Worm (Caenorhabditis elegans) whole organism, L4 larva: ENCODE data around the gene F41E6.17.

Source experiments
- F10B5.3 ChIP-seq: sonication (generic microtip); optimal IDR thresholded peaks from 2 replicates; lab custom pipeline; 2016; ENCODE audit warnings: mild to moderate bottlenecking, missing genetic modification characterization, missing compliant biosample characterization
- F37D6.2 ChIP-seq: sonication (generic microtip); optimal IDR thresholded peaks from 2 replicates; lab custom pipeline; 2016; ENCODE audit warnings: mild to moderate bottlenecking, missing genetic modification characterization, missing compliant biosample characterization
- R02D3.7 ChIP-seq: fragments of 150-350 bp; sonication (generic microtip); optimal IDR thresholded peaks from 3 replicates; lab custom pipeline; 2014; ENCODE audit warnings: missing biosample characterization, missing genetic modification characterization
- ZK337.2 ChIP-seq: fragments of 200-800 bp; sonication (Bioruptor generic); IDR thresholded peaks from 2 replicates; pipeline ENCODE4 v1.3.6; 2022; ENCODE audit warnings: missing genetic modification reagents, missing genetic modification characterization, missing compliant biosample characterization
- aha-1 ChIP-seq: fragments of 150-350 bp; peaks from one replicate; lab custom pipeline; 2014; ENCODE audit warnings: missing biosample characterization, missing genetic modification characterization
- ama-1 ChIP-seq: fragments of 150-350 bp; optimal IDR thresholded peaks from 2 replicates; lab custom pipeline; 2014; ENCODE audit warnings: inconsistent platforms, mixed read lengths
- ceh-20 ChIP-seq: fragments of 200-800 bp; sonication (Bioruptor generic); IDR thresholded peaks from 2 replicates; pipeline ENCODE4 v1.3.6; 2022; ENCODE audit warnings: missing genetic modification reagents, missing genetic modification characterization, missing compliant biosample characterization
- ceh-28 ChIP-seq: fragments of 150-350 bp; optimal IDR thresholded peaks from 2 replicates; lab custom pipeline; 2014; ENCODE audit warnings: missing biosample characterization, missing genetic modification reagents, missing genetic modification characterization
- ceh-44 ChIP-seq: fragments of 200-800 bp; sonication (Bioruptor generic); IDR thresholded peaks from 2 replicates; pipeline ENCODE4 v1.3.6; 2022; ENCODE audit warnings: missing genetic modification reagents, missing genetic modification characterization, missing compliant biosample characterization
- ces-1 ChIP-seq: fragments of 150-350 bp; sonication (generic microtip); optimal IDR thresholded peaks from 4 replicates; lab custom pipeline; 2014; ENCODE audit warnings: missing biosample characterization, missing genetic modification reagents, missing genetic modification characterization
- ctbp-1 ChIP-seq: fragments of 200-800 bp; sonication (Bioruptor generic); IDR thresholded peaks from 2 replicates; pipeline ENCODE4 v1.3.6; 2022; ENCODE audit warnings: missing genetic modification reagents, missing genetic modification characterization, missing compliant biosample characterization
- daf-12 ChIP-seq: fragments of 150-350 bp; optimal IDR thresholded peaks from 2 replicates; lab custom pipeline; 2014; ENCODE audit warnings: missing biosample characterization, missing genetic modification reagents, missing genetic modification characterization
- daf-16 ChIP-seq, 3 experiments: sonication (generic microtip); optimal IDR thresholded peaks; 2 replicates each; lab custom pipeline; 2016 to 2017; ENCODE audit warnings: missing genetic modification characterization in 3 of 3, missing genetic modification reagents in 3 of 3, mild to moderate bottlenecking in 2 of 3, missing compliant biosample characterization in 2 of 3, missing biosample characterization in 1 of 3, moderate library complexity in 1 of 3
- dve-1 ChIP-seq: sonication (generic microtip); optimal IDR thresholded peaks from 2 replicates; lab custom pipeline; 2017; ENCODE audit warnings: antibody characterized with exemption, mild to moderate bottlenecking, missing genetic modification characterization, missing compliant biosample characterization; ENCODE audit not compliant: insufficient read depth
- egl-27 ChIP-seq: sonication (generic microtip); optimal IDR thresholded peaks from 3 replicates; lab custom pipeline; 2017; ENCODE audit warnings: missing biosample characterization, missing genetic modification reagents, missing genetic modification characterization
- hlh-30 ChIP-seq: sonication (generic microtip); optimal IDR thresholded peaks from 2 replicates; lab custom pipeline; 2017; ENCODE audit warnings: antibody characterized with exemption, mild to moderate bottlenecking, missing genetic modification characterization, missing compliant biosample characterization; ENCODE audit not compliant: insufficient read depth
- hmg-1.1 ChIP-seq: fragments of 200-800 bp; sonication (Bioruptor generic); IDR thresholded peaks from 2 replicates; pipeline ENCODE4 v1.3.6; 2022; ENCODE audit warnings: missing genetic modification reagents, missing genetic modification characterization, missing compliant biosample characterization
- lim-7 ChIP-seq: fragments of 200-800 bp; sonication (Bioruptor generic); IDR thresholded peaks from 2 replicates; pipeline ENCODE4 v1.3.6; 2022; ENCODE audit warnings: missing genetic modification characterization, missing compliant biosample characterization
- lin-15B ChIP-seq: fragments of 150-350 bp; sonication (generic microtip); optimal IDR thresholded peaks from 3 replicates; lab custom pipeline; 2014; ENCODE audit warnings: missing biosample characterization, missing genetic modification characterization
- lir-3 ChIP-seq: sonication (generic microtip); optimal IDR thresholded peaks from 2 replicates; lab custom pipeline; 2016; ENCODE audit warnings: mild to moderate bottlenecking, missing genetic modification characterization, missing compliant biosample characterization
- lsy-2 ChIP-seq, 2 experiments: fragments of 150-350 bp in 1 of 2; sonication (generic microtip) in 1 of 2; optimal IDR thresholded peaks; 2 replicates each; lab custom pipeline; 2014 to 2017; ENCODE audit warnings: missing biosample characterization in 2 of 2, missing genetic modification characterization in 2 of 2
- mep-1 ChIP-seq: fragments of 150-350 bp; sonication (generic microtip); optimal IDR thresholded peaks from 3 replicates; lab custom pipeline; 2014; ENCODE audit warnings: missing biosample characterization, missing genetic modification characterization
- mes-2 ChIP-seq: sonication (generic microtip); optimal IDR thresholded peaks from 2 replicates; lab custom pipeline; 2016; ENCODE audit warnings: missing genotype, mild to moderate bottlenecking, missing genetic modification characterization, missing compliant biosample characterization; ENCODE audit not compliant: poor library complexity, severe bottlenecking
- nhr-10 ChIP-seq: fragments of 150-350 bp; optimal IDR thresholded peaks from 2 replicates; lab custom pipeline; 2014; ENCODE audit warnings: missing biosample characterization, missing genetic modification characterization
- nhr-111 ChIP-seq: fragments of 200-800 bp; sonication (Bioruptor generic); optimal IDR thresholded peaks from 2 replicates; lab custom pipeline; 2018; ENCODE audit warnings: mild to moderate bottlenecking, missing genetic modification characterization, missing compliant biosample characterization
- nhr-48 ChIP-seq: sonication (generic microtip); optimal IDR thresholded peaks from 2 replicates; lab custom pipeline; 2016; ENCODE audit warnings: mild to moderate bottlenecking, missing genetic modification characterization, missing compliant biosample characterization
- nhr-76 ChIP-seq: fragments of 150-350 bp; optimal IDR thresholded peaks from 2 replicates; lab custom pipeline; 2014; ENCODE audit warnings: missing biosample characterization, missing genetic modification characterization
- nhr-77 ChIP-seq: fragments of 150-350 bp; optimal IDR thresholded peaks from 2 replicates; lab custom pipeline; 2014; ENCODE audit warnings: missing biosample characterization, missing genetic modification characterization
- pha-4 ChIP-seq, 2 experiments: fragments of 150-350 bp in 1 of 2; fragments of 200-800 bp in 1 of 2; sonication (Bioruptor generic) in 1 of 2; IDR thresholded peaks in 1 of 2; optimal IDR thresholded peaks in 1 of 2; 2 replicates each; pipeline versions ENCODE4 v1.3.6 to Lab custom; 2014 to 2022; ENCODE audit warnings: missing genetic modification characterization in 2 of 2, missing genetic modification reagents in 2 of 2, missing biosample characterization in 1 of 2, missing compliant biosample characterization in 1 of 2
- saeg-2 ChIP-seq: fragments of 200-800 bp; sonication (Bioruptor generic); IDR thresholded peaks from 2 replicates; pipeline ENCODE4 v1.3.6; 2022; ENCODE audit warnings: missing genetic modification reagents, missing genetic modification characterization, missing compliant biosample characterization
- set-16 ChIP-seq: fragments of 200-800 bp; sonication (Bioruptor generic); IDR thresholded peaks from 2 replicates; pipeline ENCODE4 v1.3.6; 2022; ENCODE audit warnings: missing genetic modification reagents, missing genetic modification characterization, missing compliant biosample characterization
- spr-1 ChIP-seq: sonication (generic microtip); optimal IDR thresholded peaks from 2 replicates; lab custom pipeline; 2016; ENCODE audit warnings: mild to moderate bottlenecking, missing genetic modification characterization, missing compliant biosample characterization
- tag-97 ChIP-seq: fragments of 200-800 bp; sonication (Bioruptor generic); IDR thresholded peaks from 2 replicates; pipeline ENCODE4 v1.3.6; 2022; ENCODE audit warnings: missing genetic modification characterization, missing compliant biosample characterization
- tra-1 ChIP-seq: fragments of 200-800 bp; sonication (Bioruptor generic); IDR thresholded peaks from 2 replicates; pipeline ENCODE4 v1.3.6; 2022; ENCODE audit warnings: missing genetic modification reagents, missing genetic modification characterization, missing compliant biosample characterization
- zfp-2 ChIP-seq: sonication (generic microtip); optimal IDR thresholded peaks from 2 replicates; lab custom pipeline; 2016; ENCODE audit warnings: mild to moderate bottlenecking, missing genetic modification characterization, missing compliant biosample characterization
- zip-2 ChIP-seq: fragments of 150-350 bp; optimal IDR thresholded peaks from 2 replicates; lab custom pipeline; 2014; ENCODE audit warnings: missing biosample characterization, missing genetic modification characterization
- ztf-7 ChIP-seq: fragments of 150-350 bp; optimal IDR thresholded peaks from 2 replicates; lab custom pipeline; 2014; ENCODE audit warnings: missing biosample characterization, missing genetic modification characterization

The F41E6.17 gene

ce11 chrV:8610633-8611404, 13.1 kb upstream of the F41E6.17 start, which contains the start of gene fip-4 (continued):
- peak; percentile 62 for TF ChIP-seq dve-1 (tag; lab: Kevin White, UChicago)
- TF ChIP-seq ceh-20 (GFP tag; lab: Robert Waterston, UW) = no peak
- TF ChIP-seq nhr-111 (GFP tag; lab: Kevin White, UChicago) = no peak
- no peak for TF ChIP-seq lim-7
- no peak for TF ChIP-seq daf-12 (tag; lab: Kevin White, UChicago)
- no peak for TF ChIP-seq zfp-2 (tag; lab: Kevin White, UChicago)
- no peak for TF ChIP-seq tra-1 (GFP tag; lab: Robert Waterston, UW)
- TF ChIP-seq F10B5.3 (tag; lab: Kevin White, UChicago) = no peak
- TF ChIP-seq, all 104 proteins: peak for 19

ce11 chrV:8615711-8616110, 8.2 kb upstream of the F41E6.17 start:
- TF ChIP-seq zip-2 (no peak), zfp-2 (tag; lab: Kevin White, UChicago) (no peak), mes-2 (tag; lab: Kevin White, UChicago) (peak; percentile 21), nhr-48 (peak; percentile 19), hlh-30 (tag; lab: Kevin White, UChicago) (no peak), spr-1 (tag; lab: Kevin White, UChicago) (no peak), ceh-44 (0 out of 2 replicates have a peak, but pooled peaks have one; percentile 10), aha-1 (tag; lab: Kevin White, UChicago) (peak; percentile 77), hmg-1.1 (GFP tag; lab: Robert Waterston, UW) (0 out of 2 replicates have a peak, but pooled peaks have one; percentile 20), ZK337.2 (no peak), ctbp-1 (GFP tag; lab: Robert Waterston, UW) (0 out of 2 replicates have a peak, but pooled peaks have one; percentile 7), ama-1 (lab: Kevin White, UChicago) (peak; percentile 68), set-16 (no peak), mep-1 (tag; lab: Kevin White, UChicago) (peak; percentile 15), daf-16 (GFP tag; optimal IDR thresholded peaks at IDR 0.05; lab: Kevin White, UChicago) (no peak), daf-16 (tag; optimal IDR thresholded peaks at IDR 0.05; lab: Kevin White, UChicago) (peak; percentile 9), nhr-10 (tag; lab: Kevin White, UChicago) (no peak)

ce11 chrV:8618738-8619137, 5.2 kb upstream of the F41E6.17 start, which contains the start of gene grd-5:
TSS of gene grd-5 (plus strand) at chrV:8619032.
- TF ChIP-seq tag-97 (GFP tag; lab: Robert Waterston, UW) (no peak), aha-1 (tag; lab: Kevin White, UChicago) (peak; percentile 79), lir-3 (tag; lab: Kevin White, UChicago) (no peak)

ce11 chrV:8621213-8621612, 2.7 kb upstream of the F41E6.17 start, which contains the start of gene idpc-2:
TSS of gene idpc-2 (minus strand) at chrV:8621313.
- TF ChIP-seq saeg-2 (no peak), lsy-2 (tag; optimal IDR thresholded peaks at IDR 0.05; lab: Kevin White, UChicago) (no peak), R02D3.7 (tag; lab: Kevin White, UChicago) (no peak), egl-27 (tag; lab: Kevin White, UChicago) (no peak), ces-1 (GFP tag; lab: Kevin White, UChicago) (no peak)

ce11 chrV:8622314-8622713, 1.6 kb upstream of the F41E6.17 start, which contains the start of gene F41E6.1:
TSS of gene F41E6.1 (plus strand) at chrV:8622614.
- no peak for TF ChIP-seq ztf-7 (tag; lab: Kevin White, UChicago)
- no peak for TF ChIP-seq nhr-76 (tag; lab: Kevin White, UChicago)
- TF ChIP-seq nhr-77 (tag; lab: Kevin White, UChicago) = no peak
- no peak for TF ChIP-seq mep-1 (tag; lab: Kevin White, UChicago)
- no peak for TF ChIP-seq pha-4 (GFP tag; IDR thresholded peaks at IDR 0.05; lab: Robert Waterston, UW)
- no peak for TF ChIP-seq pha-4 (tag; optimal IDR thresholded peaks at IDR 0.05; lab: Kevin White, UChicago)
- TF ChIP-seq ceh-28 (tag; lab: Kevin White, UChicago) = no peak
- TF ChIP-seq lin-15B (tag; lab: Kevin White, UChicago) = no peak
- no peak for TF ChIP-seq F37D6.2
- TF ChIP-seq saeg-2 = no peak
